Fruit fly (Drosophila melanogaster): Measurements from ENCODE around the gene Lsp1beta.

Gene Lsp1beta

dm6 chr2L:871419-871846 is 26.9 kb upstream of the Lsp1beta start (continued):
- TF ChIP-seq CG1602 (GFP tag; optimal IDR thresholded peaks at IDR 0.05) (no peak), ab (GFP tag; optimal IDR thresholded peaks at IDR 0.05) (no peak), CG7786 (GFP tag; optimal IDR thresholded peaks at IDR 0.05) (peak; percentile 25), CG4730 (GFP tag; IDR thresholded peaks at IDR 0.05) (no peak), sna (GFP tag; IDR thresholded peaks at IDR 0.05; ENCODE audit: partially characterized antibody) (no peak), CG6765 (GFP tag; optimal IDR thresholded peaks at IDR 0.05) (no peak), Taf1 (GFP tag; IDR thresholded peaks at IDR 0.05) (peak; percentile 30; the same call in 1 of the 2 replicates), peb (GFP tag; IDR thresholded peaks at IDR 0.05) (no peak), al (GFP tag; IDR thresholded peaks at IDR 0.05) (no peak), CG16813 (GFP tag; IDR thresholded peaks at IDR 0.05; ENCODE audit: partially characterized antibody) (peak; percentile 10; the same call in 1 of the 3 replicates), CG13894 (tag; optimal IDR thresholded peaks at IDR 0.05) (peak; percentile 63), Kr (GFP tag; optimal IDR thresholded peaks at IDR 0.05) (no peak), CG6654 (GFP tag; optimal IDR thresholded peaks at IDR 0.05) (peak; percentile 86), vvl (GFP tag; IDR thresholded peaks at IDR 0.05) (no peak), prd (optimal IDR thresholded peaks at IDR 0.05) (no peak), prd (GFP tag; IDR thresholded peaks at IDR 0.05) (no peak), Mrtf (GFP tag; IDR thresholded peaks at IDR 0.05) (no peak), Sox102F (GFP tag; optimal IDR thresholded peaks at IDR 0.05) (no peak), salm (tag; optimal IDR thresholded peaks at IDR 0.05) (no peak), cad (GFP tag; optimal IDR thresholded peaks at IDR 0.05) (no peak), Ets97D (GFP tag; optimal IDR thresholded peaks at IDR 0.05) (peak; percentile 12), CG15601 (tag; optimal IDR thresholded peaks at IDR 0.05) (no peak), trh (GFP tag; optimal IDR thresholded peaks at IDR 0.05) (no peak), Deaf1 (tag; optimal IDR thresholded peaks at IDR 0.05) (peak; percentile 1), knrl (GFP tag; IDR thresholded peaks at IDR 0.05; ENCODE audit: partially characterized antibody) (no peak), Hey (tag; optimal IDR thresholded peaks at IDR 0.05) (no peak), CG4424 (GFP tag; optimal IDR thresholded peaks at IDR 0.05) (no peak), CG17568 (GFP tag; optimal IDR thresholded peaks at IDR 0.05) (no peak), CG9932 (GFP tag; IDR thresholded peaks at IDR 0.05) (peak; percentile 39; the same call in 1 of the 2 replicates), grau (tag; optimal IDR thresholded peaks at IDR 0.05) (peak; percentile 7), CG5245 (GFP tag; optimal IDR thresholded peaks at IDR 0.05) (no peak), Dbx (GFP tag; IDR thresholded peaks at IDR 0.05) (peak; percentile 26; the same call in 1 of the 3 replicates), gcm (GFP tag; optimal IDR thresholded peaks at IDR 0.05) (no peak), CG12155 (GFP tag; optimal IDR thresholded peaks at IDR 0.05) (peak; percentile 11), CG12104 (GFP tag; optimal IDR thresholded peaks at IDR 0.05) (peak; percentile 34), bsh (GFP tag; optimal IDR thresholded peaks at IDR 0.05) (no peak), hth (optimal IDR thresholded peaks at IDR 0.05) (no peak), Pdp1 (GFP tag; optimal IDR thresholded peaks at IDR 0.05) (peak in 1 of 2 experiments; percentile 7), NC2β (GFP tag; optimal IDR thresholded peaks at IDR 0.05) (peak; percentile 19), ro (GFP tag; IDR thresholded peaks at IDR 0.05) (no peak), cato (GFP tag; optimal IDR thresholded peaks at IDR 0.05; ENCODE audit: borderline replicate concordance) (no peak), CG7271 (tag; optimal IDR thresholded peaks at IDR 0.05) (no peak), Vsx1 (GFP tag; optimal IDR thresholded peaks at IDR 0.05) (no peak), BEAF-32 (GFP tag; optimal IDR thresholded peaks at IDR 0.05) (peak; percentile 17), so (GFP tag; IDR thresholded peaks at IDR 0.05) (no peak), Atf3 (GFP tag; optimal IDR thresholded peaks at IDR 0.05) (peak; percentile 30), CG14860 (GFP tag; IDR thresholded peaks at IDR 0.05; ENCODE audit: partially characterized antibody) (no peak), Jarid2 (GFP tag; optimal IDR thresholded peaks at IDR 0.05) (no peak), hbn (GFP tag; IDR thresholded peaks at IDR 0.05; ENCODE audit: partially characterized antibody) (no peak), CG5953 (GFP tag; IDR thresholded peaks at IDR 0.05) (no peak), nau (GFP tag; optimal IDR thresholded peaks at IDR 0.05) (no peak)

Measured in whole organism, embryonic.